ENCODE assay signal across 1 fruit fly cellular context in genomic region chr3L:19446394-19447349, dm6.
TF ChIP-seq lines count a peak whose summit lies in the region.

CG33062 (minus strand) TSS chr3L:19446444.
Chd3 (plus strand) TSS chr3L:19447173.

TF ChIP-seq in whole organism, embryonic, 481 proteins besides CTCF, POLR2A, EP300 and RAD21 (continued from another document):
- peak; percentile 36 for TF ChIP-seq gfzf (GFP tag; optimal IDR thresholded peaks at IDR 0.05; lab: Kevin White, UChicago)
- TF ChIP-seq Sry-δ (GFP tag; optimal IDR thresholded peaks at IDR 0.05; lab: Kevin White, UChicago), result peak; percentile 11
- no peak for TF ChIP-seq Sox100B (GFP tag; optimal IDR thresholded peaks at IDR 0.05; lab: Kevin White, UChicago)
- TF ChIP-seq CG10209 (GFP tag; optimal IDR thresholded peaks at IDR 0.05; lab: Kevin White, UChicago), result peak; percentile 31
- TF ChIP-seq Dp (GFP tag; optimal IDR thresholded peaks at IDR 0.05; lab: Kevin White, UChicago), result peak; percentile 22
- TF ChIP-seq zfh1 (GFP tag; IDR thresholded peaks at IDR 0.05; lab: Robert Waterston, UW), result 0 out of 3 replicates have a peak, but pooled peaks have one; percentile 3
- TF ChIP-seq Eip74EF (GFP tag; optimal IDR thresholded peaks at IDR 0.05; lab: Kevin White, UChicago), result peak in 1 of 2 experiments; percentile 32
- TF ChIP-seq insv (GFP tag; optimal IDR thresholded peaks at IDR 0.05; lab: Kevin White, UChicago), result no peak
- TF ChIP-seq phol (tag; optimal IDR thresholded peaks at IDR 0.05; lab: Kevin White, UChicago), result peak; percentile 60
- no peak for TF ChIP-seq Bdp1 (GFP tag; optimal IDR thresholded peaks at IDR 0.05; lab: Kevin White, UChicago)
- TF ChIP-seq CG1233 (GFP tag; optimal IDR thresholded peaks at IDR 0.05; lab: Kevin White, UChicago), result peak; percentile 4
- TF ChIP-seq CG1603 (tag; optimal IDR thresholded peaks at IDR 0.05; lab: Kevin White, UChicago), result peak; percentile 45
- no peak for TF ChIP-seq CG31388 (GFP tag; optimal IDR thresholded peaks at IDR 0.05; lab: Kevin White, UChicago)
- peak; percentile 2 for TF ChIP-seq YL-1 (GFP tag; optimal IDR thresholded peaks at IDR 0.05; lab: Kevin White, UChicago)
- no peak for TF ChIP-seq CG4707 (GFP tag; optimal IDR thresholded peaks at IDR 0.05; lab: Kevin White, UChicago)
- TF ChIP-seq croc (GFP tag; conservative IDR thresholded peaks at IDR 0.05; lab: Robert Waterston, UW), result peak; percentile 22; the same call in 1 of the 3 replicates
- no peak for TF ChIP-seq CG12155 (GFP tag; optimal IDR thresholded peaks at IDR 0.05; lab: Kevin White, UChicago)
- TF ChIP-seq CG11504 (tag; optimal IDR thresholded peaks at IDR 0.05; lab: Kevin White, UChicago), result peak; percentile 36
- no peak for TF ChIP-seq CG2889 (GFP tag; IDR thresholded peaks at IDR 0.05; lab: Robert Waterston, UW)
- TF ChIP-seq MBD-R2 (GFP tag; IDR thresholded peaks at IDR 0.05; lab: Robert Waterston, UW), result peak; percentile 32; the same call in 1 of the 2 replicates
- 0 out of 2 replicates have a peak, but pooled peaks have one; percentile 15 for TF ChIP-seq hbn (GFP tag; IDR thresholded peaks at IDR 0.05; lab: Robert Waterston, UW; ENCODE audit: partially characterized antibody)
- TF ChIP-seq CG4730 (GFP tag; IDR thresholded peaks at IDR 0.05; lab: Robert Waterston, UW), result 0 out of 2 replicates have a peak, but pooled peaks have one; percentile 9
- TF ChIP-seq dmrt11E (tag; optimal IDR thresholded peaks at IDR 0.05; lab: Kevin White, UChicago), result peak; percentile 55
- no peak for TF ChIP-seq tna (GFP tag; IDR thresholded peaks at IDR 0.05; lab: Robert Waterston, UW; ENCODE audit: partially characterized antibody)
- peak; percentile 23 for TF ChIP-seq CG9817 (tag; optimal IDR thresholded peaks at IDR 0.05; lab: Kevin White, UChicago)
- TF ChIP-seq chm (GFP tag; IDR thresholded peaks at IDR 0.05; lab: Robert Waterston, UW), result no peak
- TF ChIP-seq CG2129 (GFP tag; IDR thresholded peaks at IDR 0.05; lab: Robert Waterston, UW; ENCODE audit: partially characterized antibody), result no peak
- peak in 1 of 2 experiments; percentile 8 for TF ChIP-seq Hr51 (GFP tag; optimal IDR thresholded peaks at IDR 0.05; lab: Kevin White, UChicago)
- peak; percentile 35; the same call in 2 of the 4 replicates for TF ChIP-seq Gug (GFP tag; IDR thresholded peaks at IDR 0.05; lab: Robert Waterston, UW)
- TF ChIP-seq Dfd (GFP tag; optimal IDR thresholded peaks at IDR 0.05; lab: Kevin White, UChicago), result peak in 1 of 2 experiments; percentile 67
- peak; percentile 90 for TF ChIP-seq CG17802 (tag; optimal IDR thresholded peaks at IDR 0.05; lab: Kevin White, UChicago)
- TF ChIP-seq CG17361 (GFP tag; IDR thresholded peaks at IDR 0.05; lab: Robert Waterston, UW), result peak; percentile 75; the same call in 2 of the 3 replicates
- TF ChIP-seq zf30C (GFP tag; optimal IDR thresholded peaks at IDR 0.05; lab: Kevin White, UChicago), result peak; percentile 2
- TF ChIP-seq HLH4C (GFP tag; IDR thresholded peaks at IDR 0.05; lab: Robert Waterston, UW; ENCODE audit: partially characterized antibody), result peak; percentile 32; the same call in 1 of the 3 replicates
- TF ChIP-seq CG17385 (GFP tag; optimal IDR thresholded peaks at IDR 0.05; lab: Kevin White, UChicago), result peak; percentile 7
- peak; percentile 25 for TF ChIP-seq ind (GFP tag; optimal IDR thresholded peaks at IDR 0.05; lab: Kevin White, UChicago)
- peak; percentile 94 for TF ChIP-seq Ets65A (GFP tag; lab: Kevin White, UChicago)
- TF ChIP-seq CG2199 (GFP tag; IDR thresholded peaks at IDR 0.05; lab: Robert Waterston, UW), result no peak
- no peak for TF ChIP-seq BtbVII (GFP tag; optimal IDR thresholded peaks at IDR 0.05; lab: Kevin White, UChicago)
- TF ChIP-seq CG13894 (tag; optimal IDR thresholded peaks at IDR 0.05; lab: Kevin White, UChicago), result no peak
- TF ChIP-seq cad (GFP tag; optimal IDR thresholded peaks at IDR 0.05; lab: Kevin White, UChicago), result no peak
- TF ChIP-seq CG6683 (GFP tag; optimal IDR thresholded peaks at IDR 0.05; lab: Kevin White, UChicago), result no peak
- peak; percentile 60 for TF ChIP-seq CoRest (tag; optimal IDR thresholded peaks at IDR 0.05; lab: Kevin White, UChicago)
- no peak for TF ChIP-seq CG7786 (GFP tag; optimal IDR thresholded peaks at IDR 0.05; lab: Kevin White, UChicago)
- peak; percentile 22; the same call in 1 of the 2 replicates for TF ChIP-seq CG31224 (GFP tag; IDR thresholded peaks at IDR 0.05; lab: Robert Waterston, UW)
- TF ChIP-seq CG6654 (GFP tag; optimal IDR thresholded peaks at IDR 0.05; lab: Kevin White, UChicago), result no peak
- TF ChIP-seq Rfx (GFP tag; IDR thresholded peaks at IDR 0.05; lab: Robert Waterston, UW), result peak; percentile 36; the same call in 1 of the 2 replicates
- no peak for TF ChIP-seq CG8359 (GFP tag; optimal IDR thresholded peaks at IDR 0.05; lab: Kevin White, UChicago; ENCODE audit: borderline replicate concordance)
- TF ChIP-seq zfh2 (GFP tag; optimal IDR thresholded peaks at IDR 0.05; lab: Kevin White, UChicago), result no peak
- TF ChIP-seq pros (GFP tag; optimal IDR thresholded peaks at IDR 0.05; lab: Kevin White, UChicago), result no peak
- no peak for TF ChIP-seq CG17186 (GFP tag; optimal IDR thresholded peaks at IDR 0.05; lab: Kevin White, UChicago)
- TF ChIP-seq CG7357 (GFP tag; IDR thresholded peaks at IDR 0.05; lab: Robert Waterston, UW), result peak; percentile 93
- TF ChIP-seq Oli (tag; optimal IDR thresholded peaks at IDR 0.05; lab: Kevin White, UChicago), result peak; percentile 19
- TF ChIP-seq CG8388 (GFP tag; optimal IDR thresholded peaks at IDR 0.05; lab: Kevin White, UChicago), result peak; percentile 23
- no peak for TF ChIP-seq wek (GFP tag; optimal IDR thresholded peaks at IDR 0.05; lab: Kevin White, UChicago)
- TF ChIP-seq CG3163 (GFP tag; optimal IDR thresholded peaks at IDR 0.05; lab: Kevin White, UChicago), result no peak
- TF ChIP-seq CG7372 (GFP tag; IDR thresholded peaks at IDR 0.05; lab: Robert Waterston, UW), result no peak
- 0 out of 2 replicates have a peak, but pooled peaks have one; percentile 25 for TF ChIP-seq esg (GFP tag; conservative IDR thresholded peaks at IDR 0.05; lab: Robert Waterston, UW)
- no peak for TF ChIP-seq nau (GFP tag; optimal IDR thresholded peaks at IDR 0.05; lab: Kevin White, UChicago)
- TF ChIP-seq gsb-n (tag; optimal IDR thresholded peaks at IDR 0.05; lab: Kevin White, UChicago), result no peak
- TF ChIP-seq CG9932 (GFP tag; IDR thresholded peaks at IDR 0.05; lab: Robert Waterston, UW), result peak; percentile 52; the same call in 1 of the 2 replicates
- TF ChIP-seq CG12942 (GFP tag; optimal IDR thresholded peaks at IDR 0.05; lab: Kevin White, UChicago), result no peak
- TF ChIP-seq Dref (GFP tag; IDR thresholded peaks at IDR 0.05; lab: Robert Waterston, UW), result peak; percentile 58
- no peak for TF ChIP-seq CG18011 (GFP tag; optimal IDR thresholded peaks at IDR 0.05; lab: Kevin White, UChicago)
- no peak for TF ChIP-seq zen2 (GFP tag; IDR thresholded peaks at IDR 0.05; lab: Robert Waterston, UW; ENCODE audit: partially characterized antibody)
- TF ChIP-seq E2f2 (GFP tag; IDR thresholded peaks at IDR 0.05; lab: Robert Waterston, UW), result peak; percentile 53
- no peak for TF ChIP-seq sc (optimal IDR thresholded peaks at IDR 0.05; lab: Kevin White, UChicago)
- no peak for TF ChIP-seq sc (GFP tag; optimal IDR thresholded peaks at IDR 0.05; lab: Kevin White, UChicago)
- TF ChIP-seq Hsf (GFP tag; optimal IDR thresholded peaks at IDR 0.05; lab: Kevin White, UChicago), result no peak
- TF ChIP-seq disco-r (GFP tag; optimal IDR thresholded peaks at IDR 0.05; lab: Kevin White, UChicago), result no peak
- peak; percentile 54; the same call in 1 of the 2 replicates for TF ChIP-seq Scr (GFP tag; IDR thresholded peaks at IDR 0.05; lab: Robert Waterston, UW; ENCODE audit: partially characterized antibody)
- no peak for TF ChIP-seq gsb (GFP tag; IDR thresholded peaks at IDR 0.05; lab: Robert Waterston, UW)
- TF ChIP-seq Hr3 (GFP tag; optimal IDR thresholded peaks at IDR 0.05; lab: Kevin White, UChicago), result peak; percentile 6
- peak; percentile 70 for TF ChIP-seq BEAF-32 (GFP tag; optimal IDR thresholded peaks at IDR 0.05; lab: Kevin White, UChicago)
- peak; percentile 79 for TF ChIP-seq row (GFP tag; IDR thresholded peaks at IDR 0.05; lab: Robert Waterston, UW)
- no peak for TF ChIP-seq tgo (GFP tag; IDR thresholded peaks at IDR 0.05; lab: Robert Waterston, UW)
- TF ChIP-seq az2 (GFP tag; optimal IDR thresholded peaks at IDR 0.05; lab: Kevin White, UChicago), result peak; percentile 13
- TF ChIP-seq ssp (GFP tag; IDR thresholded peaks at IDR 0.05; lab: Robert Waterston, UW), result peak; percentile 97
- no peak for TF ChIP-seq Fer1 (GFP tag; optimal IDR thresholded peaks at IDR 0.05; lab: Kevin White, UChicago)
- TF ChIP-seq Tbp (GFP tag; optimal IDR thresholded peaks at IDR 0.05; lab: Kevin White, UChicago), result no peak
- TF ChIP-seq emc (GFP tag; optimal IDR thresholded peaks at IDR 0.05; lab: Kevin White, UChicago), result no peak
- TF ChIP-seq Xbp1 (GFP tag; optimal IDR thresholded peaks at IDR 0.05; lab: Kevin White, UChicago), result peak; percentile 24
- TF ChIP-seq CG34422 (GFP tag; IDR thresholded peaks at IDR 0.05; lab: Robert Waterston, UW), result 0 out of 3 replicates have a peak, but pooled peaks have one; percentile 32
- TF ChIP-seq Six4 (GFP tag; optimal IDR thresholded peaks at IDR 0.05; lab: Kevin White, UChicago), result no peak
- TF ChIP-seq CG31365 (tag; optimal IDR thresholded peaks at IDR 0.05; lab: Kevin White, UChicago), result no peak
- TF ChIP-seq Bgb (GFP tag; IDR thresholded peaks at IDR 0.05; lab: Robert Waterston, UW; ENCODE audit: partially characterized antibody), result 0 out of 2 replicates have a peak, but pooled peaks have one; percentile 22
- peak; percentile 49; the same call in 1 of the 2 replicates for TF ChIP-seq CG4404 (GFP tag; IDR thresholded peaks at IDR 0.05; lab: Robert Waterston, UW)
- TF ChIP-seq CG10267 (tag; optimal IDR thresholded peaks at IDR 0.05; lab: Kevin White, UChicago), result peak; percentile 11
- no peak for TF ChIP-seq sug (tag; optimal IDR thresholded peaks at IDR 0.05; lab: Kevin White, UChicago)
- peak; percentile 18 for TF ChIP-seq zen (tag; optimal IDR thresholded peaks at IDR 0.05; lab: Kevin White, UChicago)
- no peak for TF ChIP-seq CG6254 (GFP tag; optimal IDR thresholded peaks at IDR 0.05; lab: Kevin White, UChicago)
- TF ChIP-seq tio (GFP tag; optimal IDR thresholded peaks at IDR 0.05; lab: Kevin White, UChicago), result no peak
- peak; percentile 19 for TF ChIP-seq CG9727 (GFP tag; optimal IDR thresholded peaks at IDR 0.05; lab: Kevin White, UChicago)
- no peak for TF ChIP-seq sim (GFP tag; IDR thresholded peaks at IDR 0.05; lab: Robert Waterston, UW)
- peak; percentile 57; the same call in 2 of the 3 replicates for TF ChIP-seq knrl (GFP tag; IDR thresholded peaks at IDR 0.05; lab: Robert Waterston, UW; ENCODE audit: partially characterized antibody)
